Worm (Caenorhabditis elegans): ENCODE data around the gene nid-1.

Gene nid-1

ce11 chrV:12934976-12935375 lies 25.1 kb downstream of the nid-1 start, which contains the start of gene T16G1.7:
T16G1.7 (minus strand) TSS chrV:12935112.
- TF ChIP-seq dao-5 (tag; optimal IDR thresholded peaks at IDR 0.05) (no peak), him-1 (tag; optimal IDR thresholded peaks at IDR 0.05) (no peak), W03F9.2 (tag; optimal IDR thresholded peaks at IDR 0.05) (no peak)

ce11 chrV:12937098-12937497 lies 27.2 kb downstream of the nid-1 start, which contains the start of gene T16G1.6:
T16G1.6 (minus strand) TSS chrV:12937174.
- TF ChIP-seq dao-5 (tag; optimal IDR thresholded peaks at IDR 0.05) (no peak), W03F9.2 (tag; optimal IDR thresholded peaks at IDR 0.05) (no peak), him-1 (tag; optimal IDR thresholded peaks at IDR 0.05) (no peak)

ce11 chrV:12939434-12939833 lies 29.5 kb downstream of the nid-1 start, which contains the start of gene T16G1.5:
T16G1.5 (minus strand) TSS chrV:12939552.
- TF ChIP-seq W03F9.2 (tag; optimal IDR thresholded peaks at IDR 0.05) (no peak), him-1 (tag; optimal IDR thresholded peaks at IDR 0.05) (no peak), dao-5 (tag; optimal IDR thresholded peaks at IDR 0.05) (no peak)

ce11 chrV:12941797-12942474 lies 32.0 kb downstream of the nid-1 start, which contains the start of gene T16G1.4:
T16G1.4 (minus strand) TSS chrV:12941847.
- no peak for TF ChIP-seq W03F9.2 (tag; optimal IDR thresholded peaks at IDR 0.05)
- TF ChIP-seq him-1 (tag; optimal IDR thresholded peaks at IDR 0.05): no peak
- no peak for TF ChIP-seq dao-5 (tag; optimal IDR thresholded peaks at IDR 0.05)

ce11 chrV:12943399-12943798 lies 33.5 kb downstream of the nid-1 start:
- TF ChIP-seq W03F9.2 (tag; optimal IDR thresholded peaks at IDR 0.05): no peak
- TF ChIP-seq dao-5 (tag; optimal IDR thresholded peaks at IDR 0.05): no peak
- no peak for TF ChIP-seq him-1 (tag; optimal IDR thresholded peaks at IDR 0.05)

ce11 chrV:12944229-12944628 lies 34.3 kb downstream of the nid-1 start, which contains the start of gene T16G1.3:
T16G1.3 (minus strand) TSS chrV:12944329.
- no peak for TF ChIP-seq W03F9.2 (tag; optimal IDR thresholded peaks at IDR 0.05)
- TF ChIP-seq dao-5 (tag; optimal IDR thresholded peaks at IDR 0.05): no peak
- TF ChIP-seq him-1 (tag; optimal IDR thresholded peaks at IDR 0.05): no peak

ce11 chrV:12944775-12945174 lies 34.9 kb downstream of the nid-1 start, which contains the start of gene grl-2:
grl-2 (plus strand) TSS chrV:12945075.
- TF ChIP-seq dao-5 (tag; optimal IDR thresholded peaks at IDR 0.05): no peak
- TF ChIP-seq W03F9.2 (tag; optimal IDR thresholded peaks at IDR 0.05): no peak
- TF ChIP-seq him-1 (tag; optimal IDR thresholded peaks at IDR 0.05): no peak

- TF ChIP-seq W03F9.2 (tag; optimal IDR thresholded peaks at IDR 0.05) (no peak), dao-5 (tag; optimal IDR thresholded peaks at IDR 0.05) (no peak), him-1 (tag; optimal IDR thresholded peaks at IDR 0.05) (no peak)
Measured at ce11 chrV:12949607-12950006, 39.7 kb downstream of the nid-1 start, which contains the start of gene T16G1.13. T16G1.13 (plus strand) TSS chrV:12949907.

- no peak for TF ChIP-seq W03F9.2 (tag; optimal IDR thresholded peaks at IDR 0.05)
- TF ChIP-seq him-1 (tag; optimal IDR thresholded peaks at IDR 0.05): no peak
- TF ChIP-seq dao-5 (tag; optimal IDR thresholded peaks at IDR 0.05): no peak
Measured at ce11 chrV:12950812-12951528, 41.1 kb downstream of the nid-1 start, which contains the start of the genes T16G1.9 and T16G1.18. T16G1.9 (minus strand) TSS chrV:12950862. T16G1.18 (plus strand) TSS chrV:12951304.

- TF ChIP-seq him-1 (tag; optimal IDR thresholded peaks at IDR 0.05): no peak
- TF ChIP-seq W03F9.2 (tag; optimal IDR thresholded peaks at IDR 0.05): no peak
- TF ChIP-seq dao-5 (tag; optimal IDR thresholded peaks at IDR 0.05): no peak
Measured at ce11 chrV:12952287-12952686, 42.4 kb downstream of the nid-1 start, which contains the start of gene pqn-68. pqn-68 (plus strand) TSS chrV:12952636.

ce11 chrV:12953702-12954101 lies 43.8 kb downstream of the nid-1 start, which contains the start of gene eif-3.K:
eif-3.K (plus strand) TSS chrV:12954002.
- no peak for TF ChIP-seq W03F9.2 (tag; optimal IDR thresholded peaks at IDR 0.05)
- no peak for TF ChIP-seq dao-5 (tag; optimal IDR thresholded peaks at IDR 0.05)
- no peak for TF ChIP-seq him-1 (tag; optimal IDR thresholded peaks at IDR 0.05)

ce11 chrV:12954261-12954660 lies 44.4 kb downstream of the nid-1 start:
- TF ChIP-seq W03F9.2 (tag; optimal IDR thresholded peaks at IDR 0.05): no peak
- no peak for TF ChIP-seq dao-5 (tag; optimal IDR thresholded peaks at IDR 0.05)
- TF ChIP-seq him-1 (tag; optimal IDR thresholded peaks at IDR 0.05): no peak

- TF ChIP-seq W03F9.2 (tag; optimal IDR thresholded peaks at IDR 0.05) (no peak), dao-5 (tag; optimal IDR thresholded peaks at IDR 0.05) (no peak), him-1 (tag; optimal IDR thresholded peaks at IDR 0.05) (no peak)
Measured at ce11 chrV:12961085-12961560, 51.2 kb downstream of the nid-1 start, which contains the start of gene mpst-7. mpst-7 (minus strand) TSS chrV:12961135.
